Fruit fly (Drosophila melanogaster) whole organism, wandering third instar larva: ENCODE data around the gene CG32816.

Experiments used
- Abd-B ChIP-seq: fragments of >200 bp; optimal IDR thresholded peaks from 2 replicates; lab custom pipeline; 2017; ENCODE audit warnings: missing biosample characterization, missing genetic modification characterization
- CG32264 ChIP-seq: fragments of 200-800 bp; sonication (Bioruptor generic); optimal IDR thresholded peaks from 2 replicates; lab custom pipeline; 2016; ENCODE audit warnings: missing biosample characterization, missing genetic modification characterization
- CG9705 ChIP-seq: fragments of 200-800 bp; sonication (Bioruptor generic); optimal IDR thresholded peaks from 2 replicates; lab custom pipeline; 2018; ENCODE audit warnings: missing biosample characterization, mild to moderate bottlenecking, missing genetic modification characterization
- Dfd ChIP-seq: fragments of >200 bp; optimal IDR thresholded peaks from 2 replicates; lab custom pipeline; 2017; ENCODE audit warnings: missing biosample characterization, missing genetic modification characterization
- Dif ChIP-seq: fragments of 200-275, 200-300 bp; sonication (Bioruptor generic); optimal IDR thresholded peaks from 2 replicates; lab custom pipeline; 2018; ENCODE audit warnings: missing biosample characterization, missing genetic modification characterization; ENCODE audit not compliant: partially characterized antibody
- GATAd ChIP-seq: sonication (Bioruptor generic); optimal IDR thresholded peaks from 2 replicates; lab custom pipeline; 2016; ENCODE audit warnings: missing biosample characterization, missing genetic modification characterization
- HLH106 ChIP-seq: fragments of 200-800 bp; optimal IDR thresholded peaks from 3 replicates; lab custom pipeline; 2019; ENCODE audit warnings: missing biosample characterization, mild to moderate bottlenecking, missing genetic modification characterization, moderate library complexity
- Hnf4 ChIP-seq: fragments of 200-800 bp; sonication (Bioruptor generic); optimal IDR thresholded peaks from 2 replicates; lab custom pipeline; 2016; ENCODE audit warnings: missing biosample characterization, mild to moderate bottlenecking, missing genetic modification characterization
- Hr78 ChIP-seq: fragments of >200 bp; optimal IDR thresholded peaks from 2 replicates; lab custom pipeline; 2017; ENCODE audit warnings: missing biosample characterization, missing genetic modification characterization
- Hr83 ChIP-seq: fragments of 200-300 bp; sonication (Bioruptor generic); optimal IDR thresholded peaks from 2 replicates; lab custom pipeline; 2016; ENCODE audit warnings: missing biosample characterization, mild to moderate bottlenecking, missing genetic modification characterization, moderate library complexity; ENCODE audit not compliant: poor library complexity, severe bottlenecking
- Mio ChIP-seq: sonication (Bioruptor generic); optimal IDR thresholded peaks from 2 replicates; lab custom pipeline; 2016; ENCODE audit warnings: missing biosample characterization, missing genetic modification characterization
- Myc ChIP-seq: fragments of >200 bp; optimal IDR thresholded peaks from 2 replicates; lab custom pipeline; 2017
- Rel ChIP-seq, 2 experiments: fragments of 200-800 bp; sonication (Bioruptor generic) in 1 of 2; optimal IDR thresholded peaks; 2 replicates in 1 of 2; 3 replicates in 1 of 2; lab custom pipeline; 2016 to 2019; ENCODE audit warnings: mild to moderate bottlenecking in 2 of 2, missing biosample characterization in 2 of 2, missing genetic modification characterization in 2 of 2, moderate library complexity in 1 of 2
- Vsx2 ChIP-seq: fragments of 200-300, 225-300 bp; sonication (Bioruptor generic); optimal IDR thresholded peaks from 2 replicates; lab custom pipeline; 2018; ENCODE audit warnings: missing biosample characterization, missing genetic modification characterization; ENCODE audit not compliant: partially characterized antibody
- brk ChIP-seq: fragments of 200-800 bp; sonication (Bioruptor generic); optimal IDR thresholded peaks from 2 replicates; lab custom pipeline; 2016; ENCODE audit warnings: missing biosample characterization, mild to moderate bottlenecking, missing genetic modification characterization
- dl ChIP-seq, 2 experiments: fragments of 175-275, 200-275 bp in 1 of 2; fragments of 200-275 bp in 1 of 2; sonication (Bioruptor generic); optimal IDR thresholded peaks; lab custom pipeline; 2018; ENCODE audit warnings: mild to moderate bottlenecking in 2 of 2, missing biosample characterization in 2 of 2, missing genetic modification characterization in 2 of 2, moderate library complexity in 2 of 2; ENCODE audit not compliant: partially characterized antibody in 2 of 2, insufficient read depth in 1 of 2
- dmrt93B ChIP-seq: fragments of 200-800 bp; sonication (Bioruptor generic); optimal IDR thresholded peaks from 2 replicates; lab custom pipeline; 2018; ENCODE audit warnings: missing biosample characterization, mild to moderate bottlenecking, missing genetic modification characterization
- dsf ChIP-seq: sonication (Bioruptor generic); optimal IDR thresholded peaks from 2 replicates; lab custom pipeline; 2016; ENCODE audit warnings: missing biosample characterization, missing genetic modification characterization, borderline replicate concordance
- ey ChIP-seq: fragments of 200-800 bp; sonication (Bioruptor generic); optimal IDR thresholded peaks from 2 replicates; lab custom pipeline; 2016; ENCODE audit warnings: missing biosample characterization, missing genetic modification characterization
- foxo ChIP-seq, 2 experiments: fragments of 200-800 bp; sonication (Bioruptor generic); optimal IDR thresholded peaks; 2 replicates in 1 of 2; 3 replicates in 1 of 2; lab custom pipeline; 2016 to 2017; ENCODE audit warnings: missing biosample characterization in 2 of 2, missing genetic modification characterization in 2 of 2
- fru ChIP-seq: fragments of 200-800 bp; sonication (Bioruptor generic); optimal IDR thresholded peaks from 3 replicates; lab custom pipeline; 2016; ENCODE audit warnings: missing biosample characterization, mild to moderate bottlenecking, missing genetic modification characterization
- h ChIP-seq: fragments of 200-800 bp; sonication (Bioruptor generic); optimal IDR thresholded peaks from 3 replicates; lab custom pipeline; 2016; ENCODE audit warnings: missing biosample characterization, mild to moderate bottlenecking, missing genetic modification characterization
- jim ChIP-seq: fragments of 175-275, 200-325 bp; sonication (Bioruptor generic); optimal IDR thresholded peaks from 2 replicates; lab custom pipeline; 2016; ENCODE audit warnings: missing biosample characterization, mild to moderate bottlenecking, missing genetic modification characterization
- lola ChIP-seq: fragments of >200 bp; optimal IDR thresholded peaks from 2 replicates; lab custom pipeline; 2017; ENCODE audit warnings: missing biosample characterization, missing genetic modification characterization
- psq ChIP-seq: fragments of 200-800 bp; sonication (Bioruptor generic); optimal IDR thresholded peaks from 3 replicates; lab custom pipeline; 2017; ENCODE audit warnings: missing biosample characterization, mild to moderate bottlenecking, missing genetic modification characterization, moderate library complexity
- sage ChIP-seq: fragments of 200-800 bp; sonication (Bioruptor generic); optimal IDR thresholded peaks from 2 replicates; lab custom pipeline; 2016; ENCODE audit warnings: missing biosample characterization, mild to moderate bottlenecking, missing genetic modification characterization
- sv ChIP-seq: fragments of 200-800 bp; sonication (Bioruptor generic); optimal IDR thresholded peaks from 3 replicates; lab custom pipeline; 2016; ENCODE audit warnings: missing biosample characterization, missing genetic modification characterization
- tai ChIP-seq: sonication (Bioruptor generic); optimal IDR thresholded peaks from 2 replicates; lab custom pipeline; 2016; ENCODE audit warnings: missing biosample characterization, missing genetic modification characterization
- usp ChIP-seq: fragments of >200 bp; optimal IDR thresholded peaks from 2 replicates; lab custom pipeline; 2017; ENCODE audit warnings: missing biosample characterization, missing genetic modification characterization
- woc ChIP-seq: sonication (Bioruptor generic); optimal IDR thresholded peaks from 2 replicates; lab custom pipeline; 2016; ENCODE audit warnings: missing biosample characterization, mild to moderate bottlenecking, missing genetic modification characterization

The CG32816 gene

dm6 chrX:406306-406705 is 64.2 kb downstream of the CG32816 start (continued):
- TF ChIP-seq dsf (GFP tag; lab: Kevin White, UChicago) = no peak
- no peak for TF ChIP-seq Myc
- peak; percentile 58 for TF ChIP-seq fru

- TF ChIP-seq HLH106 (tag; lab: Kevin White, UChicago) = no peak
- no peak for TF ChIP-seq Dfd (GFP tag; lab: Kevin White, UChicago)
- no peak for TF ChIP-seq brk (GFP tag; lab: Kevin White, UChicago)
- TF ChIP-seq usp (GFP tag; lab: Kevin White, UChicago) = no peak
- no peak for TF ChIP-seq psq (GFP tag; lab: Kevin White, UChicago)
- TF ChIP-seq Rel (GFP tag; optimal IDR thresholded peaks at IDR 0.05; lab: Kevin White, UChicago) = no peak
- TF ChIP-seq Rel (tag; optimal IDR thresholded peaks at IDR 0.05; lab: Kevin White, UChicago) = no peak
- no peak for TF ChIP-seq woc (GFP tag; lab: Kevin White, UChicago)
- TF ChIP-seq Hr78 = no peak
- TF ChIP-seq dmrt93B = no peak
- no peak for TF ChIP-seq fru
- no peak for TF ChIP-seq jim (GFP tag; lab: Kevin White, UChicago)
- no peak for TF ChIP-seq h
- TF ChIP-seq Vsx2 = no peak
- no peak for TF ChIP-seq Dif
- TF ChIP-seq Hr83 = no peak
- TF ChIP-seq CG32264 = no peak
- TF ChIP-seq foxo (GFP tag; optimal IDR thresholded peaks at IDR 0.05; lab: Kevin White, UChicago) = no peak
- TF ChIP-seq dsf (GFP tag; lab: Kevin White, UChicago) = no peak
- TF ChIP-seq, all 38 proteins: peak for 0
Observed at dm6 chrX:399732-400131, 70.8 kb downstream of the CG32816 start.

- TF ChIP-seq lola (GFP tag; lab: Kevin White, UChicago) = no peak
- TF ChIP-seq jim (GFP tag; lab: Kevin White, UChicago) = no peak
- TF ChIP-seq usp (GFP tag; lab: Kevin White, UChicago) = no peak
- no peak for TF ChIP-seq ey (GFP tag; lab: Kevin White, UChicago)
- peak; percentile 45 for TF ChIP-seq Vsx2
- no peak for TF ChIP-seq tai (GFP tag; lab: Kevin White, UChicago)
- no peak for TF ChIP-seq fru
- TF ChIP-seq Hnf4 (GFP tag; lab: Kevin White, UChicago) = no peak
- no peak for TF ChIP-seq Abd-B (GFP tag; lab: Kevin White, UChicago)
- peak; percentile 91 for TF ChIP-seq Dif
- TF ChIP-seq Rel (GFP tag; optimal IDR thresholded peaks at IDR 0.05; lab: Kevin White, UChicago) = no peak
- TF ChIP-seq Rel (tag; optimal IDR thresholded peaks at IDR 0.05; lab: Kevin White, UChicago) = no peak
- TF ChIP-seq psq (GFP tag; lab: Kevin White, UChicago) = no peak
- TF ChIP-seq woc (GFP tag; lab: Kevin White, UChicago) = no peak
- no peak for TF ChIP-seq sv (GFP tag; lab: Kevin White, UChicago)
- peak; percentile 85 to 89 for TF ChIP-seq dl (GFP tag; optimal IDR thresholded peaks at IDR 0.05; lab: Kevin White, UChicago; ENCODE audit: insufficient read depth in 1 of 2, partially characterized antibody in 2 of 2)
- TF ChIP-seq dmrt93B = no peak
- no peak for TF ChIP-seq Hr78
- no peak for TF ChIP-seq HLH106 (tag; lab: Kevin White, UChicago)
- TF ChIP-seq Myc = no peak
- no peak for TF ChIP-seq Hr83
- TF ChIP-seq CG32264 = no peak
- TF ChIP-seq Dfd (GFP tag; lab: Kevin White, UChicago) = no peak
- no peak for TF ChIP-seq dsf (GFP tag; lab: Kevin White, UChicago)
- TF ChIP-seq, all 38 proteins: peak for 3
Observed at dm6 chrX:395746-396145, 74.8 kb downstream of the CG32816 start, which contains the start of gene sc. TSS of gene sc (plus strand) at chrX:396060.

- TF ChIP-seq dmrt93B = no peak
- no peak for TF ChIP-seq CG9705 (GFP tag; lab: Kevin White, UChicago)
- TF ChIP-seq GATAd = no peak
- no peak for TF ChIP-seq jim (GFP tag; lab: Kevin White, UChicago)
- no peak for TF ChIP-seq dsf (GFP tag; lab: Kevin White, UChicago)
- no peak for TF ChIP-seq psq (GFP tag; lab: Kevin White, UChicago)
- no peak for TF ChIP-seq sage
Observed at dm6 chrX:392979-393378, 77.5 kb downstream of the CG32816 start.

dm6 chrX:392242-392641 is 78.3 kb downstream of the CG32816 start:
- no peak for TF ChIP-seq brk (GFP tag; lab: Kevin White, UChicago)
- no peak for TF ChIP-seq foxo (GFP tag; optimal IDR thresholded peaks at IDR 0.05; lab: Kevin White, UChicago)
- no peak for TF ChIP-seq Mio
- TF ChIP-seq Dif = no peak
- TF ChIP-seq tai (GFP tag; lab: Kevin White, UChicago) = no peak
- TF ChIP-seq, all 38 proteins: peak for 0
